Worm (Caenorhabditis elegans) whole organism, L4 larva: Measurements from ENCODE around the gene R07E5.11.

ENCODE experiments used
- D1046.2 ChIP-seq: fragments of 200-800 bp; sonication (Bioruptor generic); IDR thresholded peaks from 2 replicates; pipeline ENCODE4 v1.3.6; 2022; ENCODE audit warnings: missing genetic modification characterization, missing compliant biosample characterization
- F49E8.2 ChIP-seq: sonication (generic microtip); optimal IDR thresholded peaks from 2 replicates; lab custom pipeline; 2016; ENCODE audit warnings: missing compliant biosample characterization, mild to moderate bottlenecking, missing genetic modification characterization, borderline replicate concordance
- Y105C5A.15 ChIP-seq: fragments of 200-800 bp; sonication (Bioruptor generic); IDR thresholded peaks from 2 replicates; pipeline ENCODE4 v1.3.6; 2022; ENCODE audit warnings: missing genetic modification characterization, missing compliant biosample characterization
- Y75B8A.6 ChIP-seq: fragments of 200-800 bp; sonication (Bioruptor generic); IDR thresholded peaks from 2 replicates; pipeline ENCODE4 v1.3.6; 2022; ENCODE audit warnings: missing genetic modification reagents, missing genetic modification characterization, missing compliant biosample characterization
- ZK337.2 ChIP-seq: fragments of 200-800 bp; sonication (Bioruptor generic); IDR thresholded peaks from 2 replicates; pipeline ENCODE4 v1.3.6; 2022; ENCODE audit warnings: missing genetic modification reagents, missing genetic modification characterization, missing compliant biosample characterization
- aha-1 ChIP-seq: fragments of 150-350 bp; peaks from one replicate; lab custom pipeline; 2014; ENCODE audit warnings: missing biosample characterization, missing genetic modification characterization
- arid-1 ChIP-seq: fragments of 200-800 bp; sonication (Bioruptor generic); conservative IDR thresholded peaks from 2 replicates; pipeline ENCODE4 v1.3.6; 2022; ENCODE audit warnings: missing genetic modification reagents, missing genetic modification characterization, missing compliant biosample characterization
- ceh-44 ChIP-seq: fragments of 200-800 bp; sonication (Bioruptor generic); IDR thresholded peaks from 2 replicates; pipeline ENCODE4 v1.3.6; 2022; ENCODE audit warnings: missing genetic modification reagents, missing genetic modification characterization, missing compliant biosample characterization
- daf-16 ChIP-seq, 3 experiments: sonication (generic microtip); optimal IDR thresholded peaks; 2 replicates each; lab custom pipeline; 2016 to 2017; ENCODE audit warnings: missing genetic modification characterization in 3 of 3, missing genetic modification reagents in 3 of 3, mild to moderate bottlenecking in 2 of 3, missing compliant biosample characterization in 2 of 3, missing biosample characterization in 1 of 3, moderate library complexity in 1 of 3
- dmd-6 ChIP-seq: fragments of 200-800 bp; sonication (Bioruptor generic); IDR thresholded peaks from 2 replicates; pipeline ENCODE4 v1.3.6; 2022; ENCODE audit warnings: missing genetic modification reagents, missing genetic modification characterization, missing compliant biosample characterization
- dmd-8 ChIP-seq: fragments of 200-800 bp; sonication (Bioruptor generic); IDR thresholded peaks from 2 replicates; pipeline ENCODE4 v1.3.6; 2022; ENCODE audit warnings: missing genetic modification characterization, missing compliant biosample characterization
- dmd-9 ChIP-seq: fragments of 200-800 bp; sonication (Bioruptor generic); IDR thresholded peaks from 2 replicates; pipeline ENCODE4 v1.3.6; 2022; ENCODE audit warnings: missing genetic modification reagents, missing genetic modification characterization, missing compliant biosample characterization
- duxl-1 ChIP-seq: sonication (generic microtip); optimal IDR thresholded peaks from 2 replicates; lab custom pipeline; 2016; ENCODE audit warnings: mild to moderate bottlenecking, missing genetic modification characterization, moderate library complexity, missing compliant biosample characterization; ENCODE audit not compliant: poor library complexity
- dve-1 ChIP-seq: sonication (generic microtip); optimal IDR thresholded peaks from 2 replicates; lab custom pipeline; 2017; ENCODE audit warnings: antibody characterized with exemption, mild to moderate bottlenecking, missing genetic modification characterization, missing compliant biosample characterization; ENCODE audit not compliant: insufficient read depth
- fkh-10 ChIP-seq: fragments of 150-350 bp; optimal IDR thresholded peaks from 2 replicates; lab custom pipeline; 2014; ENCODE audit warnings: missing biosample characterization, missing genetic modification reagents, missing genetic modification characterization
- gei-8 ChIP-seq: fragments of 200-800 bp; sonication (Bioruptor generic); optimal IDR thresholded peaks from 2 replicates; lab custom pipeline; 2018; ENCODE audit warnings: mild to moderate bottlenecking, missing genetic modification characterization, missing compliant biosample characterization
- hlh-30 ChIP-seq: sonication (generic microtip); optimal IDR thresholded peaks from 2 replicates; lab custom pipeline; 2017; ENCODE audit warnings: antibody characterized with exemption, mild to moderate bottlenecking, missing genetic modification characterization, missing compliant biosample characterization; ENCODE audit not compliant: insufficient read depth
- hmg-1.1 ChIP-seq: fragments of 200-800 bp; sonication (Bioruptor generic); IDR thresholded peaks from 2 replicates; pipeline ENCODE4 v1.3.6; 2022; ENCODE audit warnings: missing genetic modification reagents, missing genetic modification characterization, missing compliant biosample characterization
- lim-7 ChIP-seq: fragments of 200-800 bp; sonication (Bioruptor generic); IDR thresholded peaks from 2 replicates; pipeline ENCODE4 v1.3.6; 2022; ENCODE audit warnings: missing genetic modification characterization, missing compliant biosample characterization
- lin-29 ChIP-seq: fragments of 200-800 bp; sonication (Bioruptor generic); IDR thresholded peaks from 2 replicates; pipeline ENCODE4 v1.3.6; 2022; ENCODE audit warnings: missing genetic modification reagents, missing genetic modification characterization, missing compliant biosample characterization
- madf-5 ChIP-seq, 2 experiments: fragments of 200-800 bp; sonication (Bioruptor generic); IDR thresholded peaks; 2 replicates each; pipeline ENCODE4 v1.3.6; 2022; ENCODE audit warnings: missing compliant biosample characterization in 2 of 2, missing genetic modification characterization in 2 of 2
- madf-9 ChIP-seq: fragments of 200-800 bp; sonication (Bioruptor generic); conservative IDR thresholded peaks from 2 replicates; pipeline ENCODE4 v1.3.6; 2022; ENCODE audit warnings: missing genetic modification reagents, missing genetic modification characterization, missing compliant biosample characterization
- mdl-1 ChIP-seq, 2 experiments: fragments of 150-350 bp in 1 of 2; sonication (generic microtip) in 1 of 2; optimal IDR thresholded peaks; 2 replicates each; lab custom pipeline; 2014 to 2017; ENCODE audit warnings: missing biosample characterization in 2 of 2, missing genetic modification characterization in 2 of 2
- mep-1 ChIP-seq: fragments of 150-350 bp; sonication (generic microtip); optimal IDR thresholded peaks from 3 replicates; lab custom pipeline; 2014; ENCODE audit warnings: missing biosample characterization, missing genetic modification characterization
- mes-2 ChIP-seq: sonication (generic microtip); optimal IDR thresholded peaks from 2 replicates; lab custom pipeline; 2016; ENCODE audit warnings: missing genotype, mild to moderate bottlenecking, missing genetic modification characterization, missing compliant biosample characterization; ENCODE audit not compliant: poor library complexity, severe bottlenecking
- mxl-2 ChIP-seq: fragments of 200-800 bp; sonication (Bioruptor generic); conservative IDR thresholded peaks from 2 replicates; pipeline ENCODE4 v1.3.6; 2022; ENCODE audit warnings: missing genetic modification reagents, missing genetic modification characterization, missing compliant biosample characterization
- mxl-3 ChIP-seq: fragments of 200-800 bp; sonication (Bioruptor generic); optimal IDR thresholded peaks from 2 replicates; lab custom pipeline; 2018; ENCODE audit warnings: mild to moderate bottlenecking, missing genetic modification characterization, missing compliant biosample characterization
- nhr-41 ChIP-seq: fragments of 200-800 bp; sonication (Bioruptor generic); IDR thresholded peaks from 2 replicates; pipeline ENCODE4 v1.3.6; 2022; ENCODE audit warnings: missing genetic modification reagents, missing genetic modification characterization, missing compliant biosample characterization
- nhr-42 ChIP-seq: fragments of 200-800 bp; sonication (Bioruptor generic); IDR thresholded peaks from 2 replicates; pipeline ENCODE4 v1.3.6; 2022; ENCODE audit warnings: missing genetic modification characterization, missing compliant biosample characterization
- php-3 ChIP-seq: fragments of 200-800 bp; sonication (Bioruptor generic); IDR thresholded peaks from 2 replicates; pipeline ENCODE4 v1.3.6; 2022; ENCODE audit warnings: missing genetic modification reagents, missing genetic modification characterization, missing compliant biosample characterization
- rbr-2 ChIP-seq: sonication (generic microtip); optimal IDR thresholded peaks from 2 replicates; lab custom pipeline; 2016; ENCODE audit warnings: missing genotype, missing genetic modification characterization, missing compliant biosample characterization
- saeg-2 ChIP-seq: fragments of 200-800 bp; sonication (Bioruptor generic); IDR thresholded peaks from 2 replicates; pipeline ENCODE4 v1.3.6; 2022; ENCODE audit warnings: missing genetic modification reagents, missing genetic modification characterization, missing compliant biosample characterization
- set-16 ChIP-seq: fragments of 200-800 bp; sonication (Bioruptor generic); IDR thresholded peaks from 2 replicates; pipeline ENCODE4 v1.3.6; 2022; ENCODE audit warnings: missing genetic modification reagents, missing genetic modification characterization, missing compliant biosample characterization
- snpc-1.2 ChIP-seq: fragments of 200-800 bp; sonication (Bioruptor generic); IDR thresholded peaks from 2 replicates; pipeline ENCODE4 v1.3.6; 2022; ENCODE audit warnings: missing genetic modification reagents, missing genetic modification characterization, missing compliant biosample characterization
- snpc-4 ChIP-seq: fragments of 150-350 bp; optimal IDR thresholded peaks from 2 replicates; lab custom pipeline; 2014; ENCODE audit warnings: missing biosample characterization, missing genetic modification characterization
- spr-1 ChIP-seq: sonication (generic microtip); optimal IDR thresholded peaks from 2 replicates; lab custom pipeline; 2016; ENCODE audit warnings: mild to moderate bottlenecking, missing genetic modification characterization, missing compliant biosample characterization
- vab-7 ChIP-seq: fragments of 200-800 bp; sonication (Bioruptor generic); IDR thresholded peaks from 2 replicates; pipeline ENCODE4 v1.3.6; 2022; ENCODE audit warnings: missing genetic modification reagents, missing genetic modification characterization, missing compliant biosample characterization
- zfp-2 ChIP-seq: sonication (generic microtip); optimal IDR thresholded peaks from 2 replicates; lab custom pipeline; 2016; ENCODE audit warnings: mild to moderate bottlenecking, missing genetic modification characterization, missing compliant biosample characterization

R07E5.11 gene

ce11 chrIII:4382118-4382517 lies 32.9 kb downstream of the R07E5.11 start:
- TF ChIP-seq aha-1 (tag; lab: Kevin White, UChicago): peak; percentile 87
- no peak for TF ChIP-seq dmd-8
- no peak for TF ChIP-seq mdl-1 (tag; optimal IDR thresholded peaks at IDR 0.05; lab: Kevin White, UChicago)

ce11 chrIII:4381343-4381742 lies 33.7 kb downstream of the R07E5.11 start, which contains the start of gene pals-27:
Gene pals-27 (plus strand): TSS chrIII:4381643.
- no peak for TF ChIP-seq set-16 (GFP tag; lab: Robert Waterston, UW)
- no peak for TF ChIP-seq arid-1 (GFP tag; lab: Robert Waterston, UW)

DNA sequence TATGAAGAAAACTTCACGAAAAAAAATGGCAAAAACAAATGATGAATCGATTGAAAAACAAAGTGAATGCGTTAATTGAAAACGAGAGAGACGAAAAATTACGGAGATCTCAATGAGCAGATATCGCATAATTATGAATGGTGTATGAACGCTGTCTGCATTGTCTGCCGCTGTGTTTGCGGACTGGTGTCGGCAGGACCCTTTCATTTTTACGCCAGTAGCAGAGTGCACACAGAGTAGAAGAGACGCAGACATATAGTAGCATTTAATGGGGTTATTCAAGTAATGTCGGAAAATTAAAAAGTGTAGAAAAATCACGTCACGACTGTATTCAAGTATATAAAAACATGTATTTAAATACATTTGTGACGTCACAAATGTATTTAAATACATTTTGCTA lies 34.2 kb downstream of the R07E5.11 start:
- TF ChIP-seq dmd-9 (GFP tag; lab: Robert Waterston, UW) (no peak), mes-2 (tag; lab: Kevin White, UChicago) (peak; percentile 65), snpc-1.2 (GFP tag; lab: Robert Waterston, UW) (no peak)

ce11 chrIII:4379717-4380116 lies 35.3 kb downstream of the R07E5.11 start, which contains the start of gene B0284.3:
Gene B0284.3 (minus strand): TSS chrIII:4379817.
- TF ChIP-seq Y105C5A.15 (no peak), dmd-6 (GFP tag; lab: Robert Waterston, UW) (no peak), aha-1 (tag; lab: Kevin White, UChicago) (no peak), lim-7 (no peak), Y75B8A.6 (GFP tag; lab: Robert Waterston, UW) (no peak), snpc-4 (tag; lab: Kevin White, UChicago) (no peak), madf-9 (GFP tag; lab: Robert Waterston, UW) (no peak), mdl-1 (tag; optimal IDR thresholded peaks at IDR 0.05; lab: Kevin White, UChicago) (no peak), zfp-2 (tag; lab: Kevin White, UChicago) (no peak), mxl-3 (GFP tag; lab: Kevin White, UChicago) (no peak)

DNA sequence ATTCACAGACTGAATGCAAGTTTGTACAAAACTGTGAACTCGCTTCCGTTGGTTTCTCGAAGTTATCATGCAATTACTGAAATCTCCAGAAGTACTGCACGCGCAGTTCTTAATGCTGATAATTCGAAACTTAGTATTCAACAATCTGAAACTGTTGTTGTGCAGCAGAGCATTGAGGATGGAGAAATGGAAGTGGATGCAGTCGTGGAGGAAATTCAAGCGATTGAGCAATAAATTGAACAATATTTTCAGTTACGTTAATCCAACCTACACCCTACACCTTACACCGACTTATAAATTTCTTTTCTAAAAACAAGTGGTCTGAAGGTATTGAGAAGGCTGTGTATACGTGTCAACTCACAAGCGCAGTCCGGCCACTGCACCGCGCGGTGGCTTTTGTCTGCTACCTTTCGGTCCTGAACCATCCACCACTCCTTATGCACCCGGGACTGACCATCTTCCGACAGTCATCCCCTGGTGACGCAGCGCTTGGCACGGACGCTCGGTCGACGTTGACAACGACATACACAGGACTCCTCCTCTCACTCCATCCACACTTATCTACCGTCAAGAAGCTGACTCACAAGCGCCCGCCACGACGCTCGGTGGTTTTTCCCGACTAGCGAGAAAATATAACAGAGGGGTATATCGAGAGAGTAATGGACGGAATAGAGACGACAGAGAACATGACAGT lies 36.3 kb downstream of the R07E5.11 start:
- TF ChIP-seq mes-2 (tag; lab: Kevin White, UChicago) (peak; percentile 62), saeg-2 (0 out of 2 replicates have a peak, but pooled peaks have one; percentile 68), dve-1 (peak; percentile 43), hlh-30 (tag; lab: Kevin White, UChicago) (peak; percentile 34), php-3 (GFP tag; lab: Robert Waterston, UW) (peak; percentile 48), F49E8.2 (tag; lab: Kevin White, UChicago) (peak; percentile 2), D1046.2 (GFP tag; lab: Robert Waterston, UW) (peak; percentile 8; the same call in 1 of the 2 replicates), fkh-10 (GFP tag; lab: Kevin White, UChicago) (peak; percentile 4), ZK337.2 (GFP tag; lab: Robert Waterston, UW) (peak; percentile 70; the same call in 1 of the 2 replicates), hmg-1.1 (GFP tag; lab: Robert Waterston, UW) (peak; percentile 88), vab-7 (GFP tag; lab: Robert Waterston, UW) (0 out of 2 replicates have a peak, but pooled peaks have one; percentile 43), nhr-42 (GFP tag; lab: Robert Waterston, UW) (peak; percentile 68), snpc-1.2 (GFP tag; lab: Robert Waterston, UW) (peak; percentile 30; the same call in 1 of the 2 replicates), lin-29 (GFP tag; lab: Robert Waterston, UW) (0 out of 2 replicates have a peak, but pooled peaks have one; percentile 16), rbr-2 (tag; lab: Kevin White, UChicago) (peak; percentile 69), mxl-2 (GFP tag; lab: Robert Waterston, UW) (0 out of 2 replicates have a peak, but pooled peaks have one; percentile 56), daf-16 (GFP tag; optimal IDR thresholded peaks at IDR 0.05; lab: Kevin White, UChicago) (peak in 1 of 2 experiments; percentile 48), daf-16 (tag; optimal IDR thresholded peaks at IDR 0.05; lab: Kevin White, UChicago) (peak; percentile 40), madf-5 (GFP tag; IDR thresholded peaks at IDR 0.05; lab: Robert Waterston, UW) (peak; percentile 46 to 62; a peak in 1 of 4 replicates), ceh-44 (peak; percentile 37; the same call in 1 of the 2 replicates), mep-1 (tag; lab: Kevin White, UChicago) (peak; percentile 72), mxl-3 (GFP tag; lab: Kevin White, UChicago) (peak; percentile 48), gei-8 (GFP tag; lab: Kevin White, UChicago) (peak; percentile 41), spr-1 (tag; lab: Kevin White, UChicago) (peak; percentile 77), nhr-41 (GFP tag; lab: Robert Waterston, UW) (peak; percentile 78), Y105C5A.15 (0 out of 2 replicates have a peak, but pooled peaks have one; percentile 12), duxl-1 (tag; lab: Kevin White, UChicago) (peak; percentile 79)
